Fruit fly (Drosophila melanogaster) S2 (cell line): ENCODE data around the gene Cyp9f3.
A peak's percentile ranks its signal among the peaks of the same experiment; 100 is the strongest.

Experiments used
- CG8478 ChIP-seq: fragments of >200 bp; optimal IDR thresholded peaks from 2 replicates; lab custom pipeline; 2018
- CTCF ChIP-seq, 2 experiments: fragments of >200 bp; optimal IDR thresholded peaks; 2 replicates each; lab custom pipeline; 2018

The Cyp9f3 gene

DNA sequence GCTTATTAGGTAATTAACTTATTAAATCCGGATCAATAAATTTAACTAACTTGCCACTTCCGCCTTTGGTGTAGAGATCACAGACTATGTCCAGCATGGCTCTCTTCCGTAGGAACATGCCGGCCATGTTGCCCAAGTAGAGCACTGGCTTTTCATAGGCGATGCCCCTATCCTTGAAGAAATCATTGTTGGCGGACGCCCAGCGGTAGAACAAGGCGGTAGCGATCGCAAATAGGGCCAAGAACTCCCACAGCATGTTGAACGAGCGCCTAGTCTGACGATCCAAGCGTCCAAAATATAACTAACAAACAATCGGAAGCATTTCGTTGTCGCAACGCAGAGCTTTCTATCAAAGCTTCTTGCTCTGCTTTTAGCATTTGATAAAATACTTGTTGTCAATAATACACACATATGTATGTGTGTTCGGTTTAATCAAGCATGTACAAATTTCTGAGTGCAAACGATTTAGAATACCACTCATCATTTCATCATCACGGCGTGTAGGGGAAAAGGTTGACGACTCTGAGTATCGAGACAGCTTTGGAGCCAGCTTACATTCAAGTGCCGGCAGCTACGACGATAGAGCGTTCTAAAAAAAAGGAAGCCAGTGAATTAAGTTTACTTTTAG lies at the start of gene Cyp9f3:
TSS of gene Cyp9f3 (minus strand) at position 310 of the 628 bp plus-strand sequence.
- TF ChIP-seq CTCF (optimal IDR thresholded peaks at IDR 0.05; lab: Kevin White, UChicago) (no peak), CG8478 (lab: Kevin White, UChicago) (no peak)

DNA sequence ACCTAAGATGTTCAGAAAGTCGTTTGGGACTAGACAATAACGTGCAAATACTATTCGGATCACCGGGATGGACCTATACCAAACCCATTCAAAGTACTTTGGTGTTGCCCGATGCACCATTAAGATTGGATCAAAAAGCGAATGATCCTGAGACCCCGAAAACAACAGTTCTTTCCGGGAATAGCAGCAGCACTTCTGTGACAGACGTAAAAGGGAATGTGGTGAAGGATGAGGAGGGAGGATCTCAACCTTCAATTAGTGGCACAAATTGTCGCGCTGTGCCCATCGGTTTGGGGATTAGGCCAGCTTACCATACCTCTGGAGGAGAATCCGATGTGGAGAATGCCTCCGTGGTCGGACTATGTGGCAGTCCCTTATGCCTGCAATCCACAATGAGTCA lies 49.6 kb upstream of the Cyp9f3 start:
- TF ChIP-seq CG8478 (lab: Kevin White, UChicago): no peak
- TF ChIP-seq CTCF (optimal IDR thresholded peaks at IDR 0.05; lab: Kevin White, UChicago): no peak

- no peak for TF ChIP-seq CTCF (optimal IDR thresholded peaks at IDR 0.05; lab: Kevin White, UChicago)
- no peak for TF ChIP-seq CG8478 (lab: Kevin White, UChicago)
These were observed 48.6 kb upstream of the Cyp9f3 start, which contains the start of gene vrs for dm6 chr3R:12447353-12447752. TSS of gene vrs (plus strand) at chr3R:12447653.

DNA sequence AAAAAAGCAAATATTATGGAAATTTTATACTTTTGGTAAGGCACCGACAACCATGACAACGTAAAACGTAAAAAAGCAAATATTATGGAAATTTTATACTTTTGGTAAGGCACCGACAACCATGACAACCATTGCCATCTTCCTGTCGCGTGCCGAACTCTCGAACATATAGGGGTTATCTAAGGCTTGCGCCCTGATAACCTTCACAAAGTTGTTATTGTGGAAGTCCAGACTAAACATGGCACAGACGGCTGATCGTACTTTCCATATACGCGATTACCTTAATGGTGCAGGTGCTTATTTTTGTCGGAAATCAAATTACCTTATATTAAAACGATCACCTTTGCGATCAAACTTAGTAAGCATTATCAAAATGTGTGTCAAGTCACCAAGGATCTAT lies 46.7 kb upstream of the Cyp9f3 start:
- TF ChIP-seq CTCF (optimal IDR thresholded peaks at IDR 0.05; lab: Kevin White, UChicago) (no peak), CG8478 (lab: Kevin White, UChicago) (no peak)

dm6 chr3R:12443769-12444168 lies 45.0 kb upstream of the Cyp9f3 start:
- TF ChIP-seq CG8478 (lab: Kevin White, UChicago) (no peak), CTCF (optimal IDR thresholded peaks at IDR 0.05; lab: Kevin White, UChicago) (no peak)

DNA sequence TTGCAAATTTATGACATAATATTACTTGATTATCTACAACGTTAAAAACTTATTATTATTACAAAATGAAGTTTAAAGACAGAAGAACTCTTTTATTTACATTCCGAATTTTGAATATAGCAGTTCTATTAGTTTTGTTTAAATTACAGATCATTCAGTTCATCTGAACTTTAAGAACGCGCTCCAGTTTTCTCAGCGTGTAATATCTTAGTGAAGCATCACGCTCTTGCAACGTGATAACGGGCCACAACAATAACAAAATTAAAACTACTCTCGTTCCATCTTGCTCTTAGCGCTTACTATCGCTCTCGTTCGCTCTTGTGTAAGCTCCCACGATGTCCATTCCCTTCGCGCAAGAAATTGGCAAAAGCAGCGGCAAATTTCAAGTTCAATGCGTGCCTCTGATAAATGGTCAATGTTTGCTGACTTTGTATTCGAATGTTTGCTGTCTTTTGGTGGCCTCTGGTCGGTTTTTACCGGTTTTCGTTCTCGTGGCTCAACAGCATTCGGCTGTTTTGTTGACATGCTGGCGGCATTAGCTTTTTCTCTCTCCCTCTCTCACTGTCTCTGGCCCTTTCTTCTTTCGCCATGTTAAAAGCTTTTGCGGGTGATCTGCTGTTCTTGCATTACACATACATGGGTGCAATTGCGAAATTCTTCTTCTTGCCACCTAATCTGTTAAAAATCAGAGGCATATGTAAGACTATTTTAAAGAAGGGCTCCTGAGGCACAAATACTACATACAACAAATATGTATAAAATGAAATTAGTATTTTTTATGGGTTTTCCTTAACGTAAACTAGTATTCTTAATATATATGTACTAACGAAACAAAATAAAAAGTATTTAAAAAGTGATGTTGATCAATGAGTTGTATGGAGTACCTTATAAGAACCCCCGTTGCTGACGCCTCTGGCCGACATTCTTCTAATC lies 44.1 kb upstream of the Cyp9f3 start:
- no peak for TF ChIP-seq CG8478 (lab: Kevin White, UChicago)
- TF ChIP-seq CTCF (optimal IDR thresholded peaks at IDR 0.05; lab: Kevin White, UChicago): no peak

- TF ChIP-seq CG8478 (lab: Kevin White, UChicago): no peak
- TF ChIP-seq CTCF (optimal IDR thresholded peaks at IDR 0.05; lab: Kevin White, UChicago): no peak
These were observed 42.4 kb upstream of the Cyp9f3 start for dm6 chr3R:12441008-12441606.

DNA sequence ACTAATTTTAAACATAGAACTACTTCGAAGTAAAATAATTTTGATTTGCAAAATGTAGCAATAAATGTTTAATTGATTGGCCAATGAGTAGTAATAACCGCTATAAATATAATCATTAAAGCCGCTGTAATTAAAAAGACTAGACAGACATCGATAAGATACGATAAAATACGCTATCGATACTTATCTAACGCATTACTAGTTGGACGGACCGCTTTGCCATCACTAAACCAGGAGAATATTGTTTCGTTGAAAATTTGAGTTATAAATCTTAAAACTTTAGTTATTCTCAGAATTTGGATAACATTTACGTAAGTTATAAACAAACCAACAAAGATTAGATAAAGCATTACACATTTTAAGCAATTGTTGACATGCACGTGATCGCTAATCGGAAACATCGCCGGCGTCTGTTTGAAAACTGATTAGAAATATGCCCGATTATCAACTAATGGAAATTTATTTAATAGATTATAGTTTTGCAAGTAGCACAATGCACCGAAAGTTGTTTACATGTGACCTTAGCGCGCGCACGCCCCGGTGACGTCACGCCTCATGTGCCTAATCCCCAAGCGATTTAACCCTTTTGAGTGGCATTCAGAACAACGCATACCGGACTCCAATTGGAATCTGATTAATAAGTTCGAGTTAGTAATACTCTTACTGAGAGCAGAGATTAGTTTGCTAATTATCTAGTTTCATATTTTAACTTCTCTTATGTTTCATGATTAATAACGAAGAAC lies 40.8 kb upstream of the Cyp9f3 start, which contains the start of gene Desat1:
TSS of gene Desat1 (plus strand) at position 200 of the 743 bp plus-strand sequence.
- peak in 1 of 2 experiments; percentile 5 for TF ChIP-seq CTCF (optimal IDR thresholded peaks at IDR 0.05; lab: Kevin White, UChicago)
- no peak for TF ChIP-seq CG8478 (lab: Kevin White, UChicago)

- TF ChIP-seq CG8478 (lab: Kevin White, UChicago) (no peak), CTCF (optimal IDR thresholded peaks at IDR 0.05; lab: Kevin White, UChicago) (no peak)
These were observed 40.3 kb upstream of the Cyp9f3 start, which contains the start of the genes CG17207 and CG46427 for dm6 chr3R:12439039-12439400. TSS of gene CG17207 (minus strand) at chr3R:12439139. TSS of gene CG46427 (minus strand) at chr3R:12439139.

dm6 chr3R:12435948-12436347 lies 37.2 kb upstream of the Cyp9f3 start, which contains the start of gene Desat2:
TSS of gene Desat2 (plus strand) at chr3R:12436248.
- TF ChIP-seq CTCF (optimal IDR thresholded peaks at IDR 0.05; lab: Kevin White, UChicago) (no peak), CG8478 (lab: Kevin White, UChicago) (no peak)

- TF ChIP-seq CTCF (optimal IDR thresholded peaks at IDR 0.05; lab: Kevin White, UChicago) (no peak), CG8478 (lab: Kevin White, UChicago) (no peak)
These were observed 35.0 kb upstream of the Cyp9f3 start, which contains the start of the genes Aos1 and Srlp for dm6 chr3R:12433764-12434163. TSS of gene Aos1 (minus strand) at chr3R:12433822. TSS of gene Srlp (plus strand) at chr3R:12434098.

- TF ChIP-seq CG8478 (lab: Kevin White, UChicago) (no peak), CTCF (optimal IDR thresholded peaks at IDR 0.05; lab: Kevin White, UChicago) (no peak)
These were observed 32.3 kb upstream of the Cyp9f3 start, which contains the start of gene Prosalpha2 for dm6 chr3R:12431030-12431489. TSS of gene Prosalpha2 (plus strand) at chr3R:12431321.

DNA sequence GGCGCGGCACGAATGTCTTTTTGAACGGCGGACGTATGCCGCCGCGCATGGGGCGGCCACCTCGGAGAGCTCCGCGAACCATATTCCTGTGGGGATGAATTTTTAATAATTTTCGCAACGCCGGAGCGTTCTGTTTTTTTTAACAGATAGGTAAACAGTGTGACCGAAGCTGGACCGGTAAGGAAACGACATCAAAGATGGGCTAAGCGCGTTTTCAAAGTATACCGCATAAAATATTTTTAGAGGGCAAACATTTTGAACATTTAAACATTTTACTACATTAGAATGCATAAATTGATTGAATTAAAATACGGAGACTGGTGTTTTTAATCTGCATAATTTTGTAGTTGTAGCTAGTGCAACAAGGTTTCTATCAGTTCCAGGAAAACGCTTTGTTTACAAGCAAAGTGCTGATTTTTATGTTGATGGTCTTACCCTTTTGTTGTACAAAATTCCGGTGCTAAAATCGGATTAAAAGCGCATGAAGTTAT lies 30.4 kb upstream of the Cyp9f3 start, which contains the start of the genes CG5641 and CG5245:
TSS of gene CG5641 (minus strand) at position 163 of the 491 bp plus-strand sequence.
TSS of gene CG5245 (plus strand) at position 441 of the 491 bp plus-strand sequence.
- TF ChIP-seq CG8478 (lab: Kevin White, UChicago): no peak
- no peak for TF ChIP-seq CTCF (optimal IDR thresholded peaks at IDR 0.05; lab: Kevin White, UChicago)
